Worm (Caenorhabditis elegans) whole organism, L4 larva: ENCODE results near the gene B0024.11.

Experiments used
- Y5F2A.4 ChIP-seq: fragments of 200-800 bp; sonication (Bioruptor generic); optimal IDR thresholded peaks from 2 replicates; lab custom pipeline; 2018; ENCODE audit warnings: mild to moderate bottlenecking, missing genetic modification characterization, missing compliant biosample characterization
- ZK337.2 ChIP-seq: fragments of 200-800 bp; sonication (Bioruptor generic); IDR thresholded peaks from 2 replicates; pipeline ENCODE4 v1.3.6; 2022; ENCODE audit warnings: missing genetic modification reagents, missing genetic modification characterization, missing compliant biosample characterization
- ZK546.5 ChIP-seq, 2 experiments: sonication (generic microtip); optimal IDR thresholded peaks; 2 replicates each; lab custom pipeline; 2017; ENCODE audit warnings: missing biosample characterization in 2 of 2, missing genetic modification characterization in 2 of 2
- arid-1 ChIP-seq: fragments of 200-800 bp; sonication (Bioruptor generic); conservative IDR thresholded peaks from 2 replicates; pipeline ENCODE4 v1.3.6; 2022; ENCODE audit warnings: missing genetic modification reagents, missing genetic modification characterization, missing compliant biosample characterization
- ceh-32 ChIP-seq: sonication (generic microtip); optimal IDR thresholded peaks from 2 replicates; lab custom pipeline; 2016; ENCODE audit warnings: mild to moderate bottlenecking, missing genetic modification characterization, missing compliant biosample characterization; ENCODE audit not compliant: poor library complexity
- ceh-44 ChIP-seq: fragments of 200-800 bp; sonication (Bioruptor generic); IDR thresholded peaks from 2 replicates; pipeline ENCODE4 v1.3.6; 2022; ENCODE audit warnings: missing genetic modification reagents, missing genetic modification characterization, missing compliant biosample characterization
- ces-1 ChIP-seq: fragments of 150-350 bp; sonication (generic microtip); optimal IDR thresholded peaks from 4 replicates; lab custom pipeline; 2014; ENCODE audit warnings: missing biosample characterization, missing genetic modification reagents, missing genetic modification characterization
- cey-2 ChIP-seq: sonication (generic microtip); optimal IDR thresholded peaks from 3 replicates; lab custom pipeline; 2017; ENCODE audit warnings: missing genetic modification characterization, mild to moderate bottlenecking, missing compliant biosample characterization, antibody characterized with exemption, borderline replicate concordance; ENCODE audit not compliant: insufficient read depth
- ctbp-1 ChIP-seq: fragments of 200-800 bp; sonication (Bioruptor generic); IDR thresholded peaks from 2 replicates; pipeline ENCODE4 v1.3.6; 2022; ENCODE audit warnings: missing genetic modification reagents, missing genetic modification characterization, missing compliant biosample characterization
- daf-12 ChIP-seq: fragments of 150-350 bp; optimal IDR thresholded peaks from 2 replicates; lab custom pipeline; 2014; ENCODE audit warnings: missing biosample characterization, missing genetic modification reagents, missing genetic modification characterization
- daf-19 ChIP-seq: fragments of 200-800 bp; sonication (Bioruptor generic); conservative IDR thresholded peaks from 2 replicates; pipeline ENCODE4 v1.3.6; 2022; ENCODE audit warnings: missing genetic modification characterization, missing compliant biosample characterization
- daf-8 ChIP-seq: fragments of 200-800 bp; sonication (Bioruptor generic); IDR thresholded peaks from 2 replicates; pipeline ENCODE4 v1.3.6; 2022; ENCODE audit warnings: missing genetic modification characterization, missing compliant biosample characterization
- dmd-6 ChIP-seq: fragments of 200-800 bp; sonication (Bioruptor generic); IDR thresholded peaks from 2 replicates; pipeline ENCODE4 v1.3.6; 2022; ENCODE audit warnings: missing genetic modification reagents, missing genetic modification characterization, missing compliant biosample characterization
- dve-1 ChIP-seq: sonication (generic microtip); optimal IDR thresholded peaks from 2 replicates; lab custom pipeline; 2017; ENCODE audit warnings: antibody characterized with exemption, mild to moderate bottlenecking, missing genetic modification characterization, missing compliant biosample characterization; ENCODE audit not compliant: insufficient read depth
- egl-27 ChIP-seq: sonication (generic microtip); optimal IDR thresholded peaks from 3 replicates; lab custom pipeline; 2017; ENCODE audit warnings: missing biosample characterization, missing genetic modification reagents, missing genetic modification characterization
- hif-1 ChIP-seq, 2 experiments: sonication (generic microtip); optimal IDR thresholded peaks; 2 replicates each; lab custom pipeline; 2016 to 2017; ENCODE audit warnings: missing compliant biosample characterization in 2 of 2, missing genetic modification characterization in 2 of 2, missing genetic modification reagents in 2 of 2, missing genotype in 2 of 2, mild to moderate bottlenecking in 1 of 2
- hlh-11 ChIP-seq: fragments of 200-800 bp; sonication (Bioruptor generic); optimal IDR thresholded peaks from 2 replicates; lab custom pipeline; 2018; ENCODE audit warnings: mild to moderate bottlenecking, missing genetic modification characterization, missing compliant biosample characterization
- hlh-30 ChIP-seq: sonication (generic microtip); optimal IDR thresholded peaks from 2 replicates; lab custom pipeline; 2017; ENCODE audit warnings: antibody characterized with exemption, mild to moderate bottlenecking, missing genetic modification characterization, missing compliant biosample characterization; ENCODE audit not compliant: insufficient read depth
- lin-15B ChIP-seq: fragments of 150-350 bp; sonication (generic microtip); optimal IDR thresholded peaks from 3 replicates; lab custom pipeline; 2014; ENCODE audit warnings: missing biosample characterization, missing genetic modification characterization
- lin-29 ChIP-seq: fragments of 200-800 bp; sonication (Bioruptor generic); IDR thresholded peaks from 2 replicates; pipeline ENCODE4 v1.3.6; 2022; ENCODE audit warnings: missing genetic modification reagents, missing genetic modification characterization, missing compliant biosample characterization
- lin-38 ChIP-seq: fragments of 200-800 bp; sonication (Bioruptor generic); IDR thresholded peaks from 2 replicates; pipeline ENCODE4 v1.3.6; 2022; ENCODE audit warnings: missing genetic modification reagents, missing genetic modification characterization, missing compliant biosample characterization
- lin-39 ChIP-seq: fragments of 150-350 bp; optimal IDR thresholded peaks from 2 replicates; lab custom pipeline; 2014; ENCODE audit warnings: missing biosample characterization, missing genetic modification reagents, missing genetic modification characterization
- lsy-2 ChIP-seq, 2 experiments: fragments of 150-350 bp in 1 of 2; sonication (generic microtip) in 1 of 2; optimal IDR thresholded peaks; 2 replicates each; lab custom pipeline; 2014 to 2017; ENCODE audit warnings: missing biosample characterization in 2 of 2, missing genetic modification characterization in 2 of 2
- madf-9 ChIP-seq: fragments of 200-800 bp; sonication (Bioruptor generic); conservative IDR thresholded peaks from 2 replicates; pipeline ENCODE4 v1.3.6; 2022; ENCODE audit warnings: missing genetic modification reagents, missing genetic modification characterization, missing compliant biosample characterization
- mdl-1 ChIP-seq, 2 experiments: fragments of 150-350 bp in 1 of 2; sonication (generic microtip) in 1 of 2; optimal IDR thresholded peaks; 2 replicates each; lab custom pipeline; 2014 to 2017; ENCODE audit warnings: missing biosample characterization in 2 of 2, missing genetic modification characterization in 2 of 2
- nhr-25 ChIP-seq: sonication (generic microtip); optimal IDR thresholded peaks from 2 replicates; lab custom pipeline; 2017; ENCODE audit warnings: missing genetic modification characterization, mild to moderate bottlenecking, missing compliant biosample characterization, antibody characterized with exemption, moderate library complexity, borderline replicate concordance; ENCODE audit not compliant: insufficient read depth
- nhr-28 ChIP-seq: fragments of 150-350 bp; optimal IDR thresholded peaks from 2 replicates; lab custom pipeline; 2014; ENCODE audit warnings: missing biosample characterization, missing genetic modification characterization
- nhr-41 ChIP-seq: fragments of 200-800 bp; sonication (Bioruptor generic); IDR thresholded peaks from 2 replicates; pipeline ENCODE4 v1.3.6; 2022; ENCODE audit warnings: missing genetic modification reagents, missing genetic modification characterization, missing compliant biosample characterization
- nhr-6 ChIP-seq: fragments of 150-350 bp; optimal IDR thresholded peaks from 2 replicates; lab custom pipeline; 2014; ENCODE audit warnings: missing biosample characterization, missing genetic modification characterization
- pha-4 ChIP-seq, 2 experiments: fragments of 150-350 bp in 1 of 2; fragments of 200-800 bp in 1 of 2; sonication (Bioruptor generic) in 1 of 2; IDR thresholded peaks in 1 of 2; optimal IDR thresholded peaks in 1 of 2; 2 replicates each; pipeline versions ENCODE4 v1.3.6 to Lab custom; 2014 to 2022; ENCODE audit warnings: missing genetic modification characterization in 2 of 2, missing genetic modification reagents in 2 of 2, missing biosample characterization in 1 of 2, missing compliant biosample characterization in 1 of 2
- php-3 ChIP-seq: fragments of 200-800 bp; sonication (Bioruptor generic); IDR thresholded peaks from 2 replicates; pipeline ENCODE4 v1.3.6; 2022; ENCODE audit warnings: missing genetic modification reagents, missing genetic modification characterization, missing compliant biosample characterization
- saeg-2 ChIP-seq: fragments of 200-800 bp; sonication (Bioruptor generic); IDR thresholded peaks from 2 replicates; pipeline ENCODE4 v1.3.6; 2022; ENCODE audit warnings: missing genetic modification reagents, missing genetic modification characterization, missing compliant biosample characterization
- sdz-12 ChIP-seq: fragments of 200-800 bp; sonication (Bioruptor generic); optimal IDR thresholded peaks from 2 replicates; lab custom pipeline; 2018; ENCODE audit warnings: mild to moderate bottlenecking, missing genetic modification characterization, missing compliant biosample characterization
- snpc-1.2 ChIP-seq: fragments of 200-800 bp; sonication (Bioruptor generic); IDR thresholded peaks from 2 replicates; pipeline ENCODE4 v1.3.6; 2022; ENCODE audit warnings: missing genetic modification reagents, missing genetic modification characterization, missing compliant biosample characterization
- spr-1 ChIP-seq: sonication (generic microtip); optimal IDR thresholded peaks from 2 replicates; lab custom pipeline; 2016; ENCODE audit warnings: mild to moderate bottlenecking, missing genetic modification characterization, missing compliant biosample characterization
- tag-97 ChIP-seq: fragments of 200-800 bp; sonication (Bioruptor generic); IDR thresholded peaks from 2 replicates; pipeline ENCODE4 v1.3.6; 2022; ENCODE audit warnings: missing genetic modification characterization, missing compliant biosample characterization
- tra-1 ChIP-seq: fragments of 200-800 bp; sonication (Bioruptor generic); IDR thresholded peaks from 2 replicates; pipeline ENCODE4 v1.3.6; 2022; ENCODE audit warnings: missing genetic modification reagents, missing genetic modification characterization, missing compliant biosample characterization
- unc-39 ChIP-seq: sonication (generic microtip); optimal IDR thresholded peaks from 2 replicates; lab custom pipeline; 2017; ENCODE audit warnings: missing biosample characterization, missing genetic modification characterization
- unc-62 ChIP-seq, 3 experiments: fragments of 150-350 bp in 1 of 3; sonication (generic microtip); optimal IDR thresholded peaks in 2 of 3; peaks in 1 of 3; 1 replicate in 1 of 3; 2 replicates in 2 of 3; lab custom pipeline; 2014 to 2017; ENCODE audit warnings: missing biosample characterization in 3 of 3, missing genetic modification characterization in 3 of 3, missing genetic modification reagents in 3 of 3, missing genotype in 1 of 3
- zfp-3 ChIP-seq: fragments of 200-800 bp; sonication (Bioruptor generic); conservative IDR thresholded peaks from 2 replicates; pipeline ENCODE4 v1.3.6; 2022; ENCODE audit warnings: missing genetic modification reagents, missing genetic modification characterization, missing compliant biosample characterization

B0024.11 gene

DNA sequence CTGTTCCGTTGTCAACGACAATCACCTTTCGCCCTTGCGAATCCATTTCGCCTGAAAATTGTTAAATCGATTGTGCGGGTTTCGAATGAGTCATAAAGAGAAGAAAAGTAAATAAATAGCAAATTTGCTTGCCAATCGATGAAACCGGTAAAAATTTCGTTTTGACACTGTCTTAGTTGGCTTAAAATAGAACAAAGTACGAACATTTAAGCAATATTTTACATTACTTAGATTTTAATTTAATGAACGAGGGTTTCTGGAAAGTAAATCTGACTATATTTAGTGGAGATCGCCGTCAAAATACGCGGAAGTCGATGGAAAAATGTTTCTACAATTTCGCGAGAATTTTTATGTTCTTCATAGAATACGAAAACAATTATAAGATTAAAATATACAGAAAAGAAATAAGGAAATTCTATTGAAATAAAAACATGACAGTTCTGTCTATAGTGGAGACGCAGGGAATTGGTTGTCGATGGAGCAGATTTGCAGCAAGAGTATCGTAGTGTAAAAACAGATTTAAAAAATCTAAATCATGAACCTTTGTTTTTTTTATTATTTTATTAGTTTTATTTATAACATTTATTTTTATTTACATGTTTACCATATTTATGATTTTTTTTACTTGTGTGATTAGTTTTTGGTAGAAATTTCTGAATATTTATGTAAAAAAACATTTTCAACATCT is 19.1 kb upstream of the B0024.11 start, which contains the start of gene arx-2 (continued):
- TF ChIP-seq unc-39 (no peak), mdl-1 (tag; optimal IDR thresholded peaks at IDR 0.05; lab: Kevin White, UChicago) (no peak), pha-4 (GFP tag; IDR thresholded peaks at IDR 0.05; lab: Robert Waterston, UW) (no peak), pha-4 (tag; optimal IDR thresholded peaks at IDR 0.05; lab: Kevin White, UChicago) (no peak), ctbp-1 (no peak), lin-29 (no peak), cey-2 (tag; lab: Kevin White, UChicago) (no peak), tra-1 (GFP tag; lab: Robert Waterston, UW) (no peak), egl-27 (tag; lab: Kevin White, UChicago) (no peak), nhr-28 (peak; percentile 64), saeg-2 (GFP tag; lab: Robert Waterston, UW) (no peak), zfp-3 (GFP tag; lab: Robert Waterston, UW) (no peak), dve-1 (peak; percentile 41), hlh-30 (peak; percentile 29), Y5F2A.4 (no peak), lsy-2 (tag; optimal IDR thresholded peaks at IDR 0.05; lab: Kevin White, UChicago) (peak in 1 of 2 experiments; percentile 61), madf-9 (GFP tag; lab: Robert Waterston, UW) (no peak), hif-1 (tag; optimal IDR thresholded peaks at IDR 0.05; lab: Kevin White, UChicago) (no peak), ces-1 (no peak), lin-39 (tag; lab: Kevin White, UChicago) (no peak), daf-8 (GFP tag; lab: Robert Waterston, UW) (no peak), daf-19 (GFP tag; lab: Robert Waterston, UW) (no peak), php-3 (no peak), hlh-11 (tag; lab: Kevin White, UChicago) (no peak), lin-15B (tag; lab: Kevin White, UChicago) (no peak), tag-97 (no peak), ceh-32 (tag; lab: Kevin White, UChicago) (no peak), ceh-44 (GFP tag; lab: Robert Waterston, UW) (no peak), spr-1 (tag; lab: Kevin White, UChicago) (no peak), ZK337.2 (GFP tag; lab: Robert Waterston, UW) (no peak), lin-38 (GFP tag; lab: Robert Waterston, UW) (peak; percentile 87), nhr-6 (tag; lab: Kevin White, UChicago) (no peak), sdz-12 (no peak), unc-62 (GFP tag; optimal IDR thresholded peaks at IDR 0.05 in 1 of 2; lab: Kevin White, UChicago) (no peak), unc-62 (tag; optimal IDR thresholded peaks at IDR 0.05; lab: Kevin White, UChicago) (no peak), ZK546.5 (tag; optimal IDR thresholded peaks at IDR 0.05; lab: Kevin White, UChicago) (no peak), nhr-25 (tag; lab: Kevin White, UChicago) (no peak), dmd-6 (GFP tag; lab: Robert Waterston, UW) (no peak), arid-1 (GFP tag; lab: Robert Waterston, UW) (no peak), nhr-41 (no peak), snpc-1.2 (GFP tag; lab: Robert Waterston, UW) (no peak), daf-12 (tag; lab: Kevin White, UChicago) (no peak)
